Worm (Caenorhabditis elegans): Measurements from ENCODE around the gene C08B6.10.

DNA sequence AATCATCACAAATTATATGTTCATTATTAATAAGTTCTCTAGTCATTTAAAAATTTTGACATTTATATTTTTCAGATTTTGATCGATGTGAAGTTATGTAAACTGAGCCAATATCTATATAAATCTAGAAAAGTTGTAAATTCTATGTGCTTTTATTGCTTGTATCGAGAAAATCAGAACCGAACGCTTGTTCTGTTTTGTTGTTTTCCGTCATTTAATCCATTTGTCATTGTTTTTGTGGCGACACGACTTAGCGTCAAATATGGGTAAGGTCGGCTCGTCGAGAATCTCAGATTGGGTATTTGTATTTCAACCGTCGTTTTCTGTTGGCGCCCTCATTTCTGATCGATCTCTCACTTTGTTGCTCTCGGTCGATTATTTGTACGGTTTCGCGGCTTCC is 11.0 kb upstream of the C08B6.10 start, which contains the start of gene cht-5:
- TF ChIP-seq elt-3 (tag; optimal IDR thresholded peaks at IDR 0.05) (no peak), ztf-11 (tag; optimal IDR thresholded peaks at IDR 0.05) (no peak), nhr-25 (tag; optimal IDR thresholded peaks at IDR 0.05) (no peak), skn-1 (tag; optimal IDR thresholded peaks at IDR 0.05) (no peak), unc-62 (GFP tag; optimal IDR thresholded peaks at IDR 0.05) (no peak), nhr-237 (tag; optimal IDR thresholded peaks at IDR 0.05) (no peak), pha-4 (tag; optimal IDR thresholded peaks at IDR 0.05) (no peak), nhr-43 (tag; optimal IDR thresholded peaks at IDR 0.05; ENCODE audit: poor library complexity, severe bottlenecking) (no peak), nhr-23 (tag; optimal IDR thresholded peaks at IDR 0.05) (no peak), tbx-2 (tag; optimal IDR thresholded peaks at IDR 0.05) (no peak)
